Fruit fly (Drosophila melanogaster) whole organism: ENCODE measurements around the gene APC4.

Source experiments
- CG8478 ChIP-seq: fragments of >200 bp; optimal IDR thresholded peaks from 2 replicates; lab custom pipeline; 2018; ENCODE audit warnings: inconsistent platforms
- Dll ChIP-seq: fragments of >200 bp; optimal IDR thresholded peaks from 2 replicates; lab custom pipeline; 2017
- pan ChIP-seq: fragments of >200 bp; optimal IDR thresholded peaks from 2 replicates; lab custom pipeline; 2017
- psq ChIP-seq: fragments of >200 bp; optimal IDR thresholded peaks from 2 replicates; lab custom pipeline; 2017
- usp ChIP-seq: fragments of >200 bp; optimal IDR thresholded peaks from 2 replicates; lab custom pipeline; 2017; ENCODE audit warnings: missing biosample characterization, missing genetic modification characterization, mixed read lengths

dm6 chrX:9075641-9076324 lies 6.9 kb upstream of the APC4 start:
- TF ChIP-seq psq (lab: Kevin White, UChicago), result no peak
- no peak for TF ChIP-seq usp (GFP tag; lab: Kevin White, UChicago)
- no peak for TF ChIP-seq CG8478 (lab: Kevin White, UChicago)
- TF ChIP-seq Dll (lab: Kevin White, UChicago), result no peak
- no peak for TF ChIP-seq pan (lab: Kevin White, UChicago)
